Worm (Caenorhabditis elegans) whole organism, L4/young adult: Measurements from ENCODE around the gene pqn-53.

Experiments used
- W03F9.2 ChIP-seq: fragments of 150-350 bp; optimal IDR thresholded peaks from 2 replicates; lab custom pipeline; 2014; ENCODE audit warnings: missing biosample characterization, missing genetic modification characterization
- dao-5 ChIP-seq: sonication (generic microtip); optimal IDR thresholded peaks from 2 replicates; lab custom pipeline; 2016; ENCODE audit warnings: missing genotype, missing genetic modification characterization, moderate library complexity, missing compliant biosample characterization
- him-1 ChIP-seq: sonication (generic microtip); optimal IDR thresholded peaks from 2 replicates; lab custom pipeline; 2016; ENCODE audit warnings: missing genotype, missing genetic modification reagents, missing genetic modification characterization, missing compliant biosample characterization

- TF ChIP-seq dao-5 (tag; lab: Kevin White, UChicago) (no peak), W03F9.2 (no peak), him-1 (tag; lab: Kevin White, UChicago) (no peak)
Observed at ce11 chrV:12070419-12070818, 5.2 kb upstream of the pqn-53 start, which contains the start of gene kmo-1.
